Fruit fly (Drosophila melanogaster) whole organism, embryonic: ENCODE measurements around the gene CG11791.

Source experiments
- Atf6 ChIP-seq: fragments of 200-800 bp; sonication (Bioruptor generic); IDR thresholded peaks from 2 replicates; pipeline ENCODE4 v1.3.6; 2022; ENCODE audit warnings: missing biosample characterization, missing genetic modification characterization
- B-H2 ChIP-seq: fragments of 200-800 bp; sonication (Bioruptor generic); optimal IDR thresholded peaks from 2 replicates; lab custom pipeline; 2018; ENCODE audit warnings: missing biosample characterization, mild to moderate bottlenecking, missing genetic modification characterization
- CG10209 ChIP-seq: fragments of 200-800 bp; sonication (Bioruptor generic); optimal IDR thresholded peaks from 3 replicates; lab custom pipeline; 2017; ENCODE audit warnings: missing biosample characterization, mild to moderate bottlenecking, missing genetic modification characterization, missing genetic modification reagents
- CG11695 ChIP-seq: fragments of 200-800 bp; sonication (Bioruptor generic); IDR thresholded peaks from 3 replicates; pipeline ENCODE4 v1.3.6; 2022; ENCODE audit warnings: missing biosample characterization, missing genetic modification characterization
- CG15011 ChIP-seq: fragments of 200-800 bp; sonication (Bioruptor generic); optimal IDR thresholded peaks from 3 replicates; lab custom pipeline; 2018; ENCODE audit warnings: missing biosample characterization, mild to moderate bottlenecking, missing genetic modification characterization
- CG3065 ChIP-seq: fragments of 200-800 bp; sonication (Bioruptor generic); optimal IDR thresholded peaks from 2 replicates; lab custom pipeline; 2016; ENCODE audit warnings: missing biosample characterization, missing genetic modification characterization
- CG34224 ChIP-seq: fragments of 200-800 bp; sonication (Bioruptor generic); IDR thresholded peaks from 3 replicates; pipeline ENCODE4 v1.3.6; 2022; ENCODE audit warnings: missing biosample characterization, missing genetic modification characterization; ENCODE audit not compliant: partially characterized antibody
- CG42726 ChIP-seq: fragments of 200-800 bp; sonication (Bioruptor generic); IDR thresholded peaks from 2 replicates; pipeline ENCODE4 v1.3.6; 2022; ENCODE audit warnings: missing biosample characterization, missing genetic modification characterization; ENCODE audit not compliant: partially characterized antibody
- CG4730 ChIP-seq: fragments of 200-800 bp; sonication (Bioruptor generic); IDR thresholded peaks from 2 replicates; pipeline ENCODE4 v1.3.6; 2022; ENCODE audit warnings: missing biosample characterization, missing genetic modification characterization
- CG6765 ChIP-seq: fragments of 200-800 bp; sonication (Bioruptor generic); optimal IDR thresholded peaks from 3 replicates; lab custom pipeline; 2017; ENCODE audit warnings: missing biosample characterization, mild to moderate bottlenecking, missing genetic modification characterization
- CG7556 ChIP-seq: fragments of 200-800 bp; sonication (Bioruptor generic); optimal IDR thresholded peaks from 2 replicates; lab custom pipeline; 2017; ENCODE audit warnings: missing biosample characterization, mild to moderate bottlenecking, missing genetic modification characterization
- CG8765 ChIP-seq: fragments of 200-800 bp; sonication (Bioruptor generic); IDR thresholded peaks from 2 replicates; pipeline ENCODE4 v1.3.6; 2022; ENCODE audit warnings: missing biosample characterization, missing genetic modification characterization
- CG9215 ChIP-seq: fragments of 200-800 bp; sonication (Bioruptor generic); IDR thresholded peaks from 2 replicates; pipeline ENCODE4 v1.3.6; 2022; ENCODE audit warnings: missing biosample characterization, missing genetic modification characterization
- CG9817 ChIP-seq: fragments of 200-800 bp; sonication (Bioruptor generic); optimal IDR thresholded peaks from 2 replicates; lab custom pipeline; 2018; ENCODE audit warnings: missing biosample characterization, mild to moderate bottlenecking, missing genetic modification characterization, moderate library complexity
- Camta ChIP-seq: fragments of 200-800 bp; sonication (Bioruptor generic); optimal IDR thresholded peaks from 2 replicates; lab custom pipeline; 2016; ENCODE audit warnings: missing biosample characterization, missing genetic modification characterization
- Dip2 ChIP-seq: fragments of 200-800 bp; sonication (Bioruptor generic); IDR thresholded peaks from 2 replicates; pipeline ENCODE4 v1.3.6; 2022; ENCODE audit warnings: missing biosample characterization, missing genetic modification characterization
- Ets65A ChIP-seq: fragments of 200-800 bp; sonication (Bioruptor generic); peaks from one replicate; lab custom pipeline; 2016; ENCODE audit warnings: missing biosample characterization, missing genetic modification characterization
- Fer3 ChIP-seq: fragments of 200-800 bp; sonication (Bioruptor generic); optimal IDR thresholded peaks from 2 replicates; lab custom pipeline; 2018; ENCODE audit warnings: missing biosample characterization, mild to moderate bottlenecking, missing genetic modification characterization, moderate library complexity
- Hr3 ChIP-seq: fragments of 200-800 bp; sonication (Bioruptor generic); optimal IDR thresholded peaks from 3 replicates; lab custom pipeline; 2016; ENCODE audit warnings: missing biosample characterization, missing genetic modification characterization
- Neu2 ChIP-seq: fragments of 200-800 bp; sonication (Bioruptor generic); optimal IDR thresholded peaks from 3 replicates; lab custom pipeline; 2016; ENCODE audit warnings: missing biosample characterization, missing genetic modification characterization, borderline replicate concordance
- Optix ChIP-seq: fragments of 200-800 bp; sonication (Bioruptor generic); IDR thresholded peaks from 3 replicates; pipeline ENCODE4 v1.3.6; 2022; ENCODE audit warnings: missing biosample characterization, missing genetic modification characterization
- Spps ChIP-seq: fragments of 200-800 bp; sonication (Bioruptor generic); optimal IDR thresholded peaks from 2 replicates; lab custom pipeline; 2018; ENCODE audit warnings: missing biosample characterization, mild to moderate bottlenecking, missing genetic modification characterization
- Stat92E ChIP-seq, 3 experiments: fragments of >200 bp in 2 of 3; fragments of 200-800 bp in 1 of 3; sonication (Bioruptor generic) in 1 of 3; optimal IDR thresholded peaks; 2 replicates each; lab custom pipeline; 2017 to 2019; ENCODE audit warnings: missing biosample characterization in 3 of 3, missing genetic modification characterization in 3 of 3, mild to moderate bottlenecking in 1 of 3, moderate library complexity in 1 of 3
- Taf1 ChIP-seq: fragments of 200-800 bp; sonication (Bioruptor generic); IDR thresholded peaks from 2 replicates; pipeline ENCODE4 v1.3.6; 2022; ENCODE audit warnings: missing biosample characterization, missing genetic modification characterization
- YL-1 ChIP-seq: fragments of 200-800 bp; sonication (Bioruptor generic); optimal IDR thresholded peaks from 3 replicates; lab custom pipeline; 2017; ENCODE audit warnings: missing biosample characterization, mild to moderate bottlenecking, missing genetic modification characterization
- ap ChIP-seq: fragments of 200-800 bp; sonication (Bioruptor generic); IDR thresholded peaks from 2 replicates; pipeline ENCODE4 v1.3.6; 2022; ENCODE audit warnings: missing biosample characterization, missing genetic modification characterization
- chif ChIP-seq, 2 experiments: fragments of 200-800 bp; sonication (Bioruptor generic); optimal IDR thresholded peaks; 3 replicates each; lab custom pipeline; 2016; ENCODE audit warnings: missing biosample characterization in 2 of 2, missing genetic modification characterization in 2 of 2
- ci ChIP-seq: fragments of 200-800 bp; sonication (Bioruptor generic); IDR thresholded peaks from 3 replicates; pipeline ENCODE4 v1.3.6; 2022; ENCODE audit warnings: missing biosample characterization, missing genetic modification characterization
- ewg ChIP-seq: fragments of 200-800 bp; sonication (Bioruptor generic); optimal IDR thresholded peaks from 3 replicates; lab custom pipeline; 2017; ENCODE audit warnings: mild to moderate bottlenecking, missing biosample characterization, missing genetic modification reagents, missing genetic modification characterization
- exex ChIP-seq: fragments of 200-800 bp; sonication (Bioruptor generic); optimal IDR thresholded peaks from 4 replicates; lab custom pipeline; 2018; ENCODE audit warnings: missing biosample characterization, mild to moderate bottlenecking, missing genetic modification characterization, moderate library complexity
- gro ChIP-seq: fragments of 200-800 bp; sonication (Bioruptor generic); optimal IDR thresholded peaks from 2 replicates; lab custom pipeline; 2016; ENCODE audit warnings: missing biosample characterization, missing genetic modification characterization
- hb ChIP-seq: fragments of 200-800 bp; sonication (Bioruptor generic); IDR thresholded peaks from 3 replicates; pipeline ENCODE4 v1.3.6; 2022; ENCODE audit warnings: missing biosample characterization, missing genetic modification characterization; ENCODE audit not compliant: partially characterized antibody
- kah ChIP-seq: fragments of 200-800 bp; sonication (Bioruptor generic); optimal IDR thresholded peaks from 2 replicates; lab custom pipeline; 2018; ENCODE audit warnings: missing biosample characterization, mild to moderate bottlenecking, missing genetic modification characterization
- kay ChIP-seq: fragments of 200-800 bp; sonication (Bioruptor generic); optimal IDR thresholded peaks from 2 replicates; lab custom pipeline; 2016; ENCODE audit warnings: missing biosample characterization, missing genetic modification characterization
- lab ChIP-seq: fragments of 200-800 bp; sonication (Bioruptor generic); optimal IDR thresholded peaks from 3 replicates; lab custom pipeline; 2017; ENCODE audit warnings: missing biosample characterization, missing genetic modification characterization, mild to moderate bottlenecking, moderate library complexity, missing genetic modification reagents
- pan ChIP-seq, 4 experiments: fragments of >200 bp in 3 of 4; fragments of 200-800 bp in 1 of 4; sonication (Bioruptor generic) in 1 of 4; optimal IDR thresholded peaks in 3 of 4; IDR thresholded peaks in 1 of 4; 2 replicates each; pipeline versions ENCODE4 v1.3.6 to Lab custom; 2017 to 2022; ENCODE audit warnings: missing biosample characterization in 2 of 4, missing genetic modification characterization in 2 of 4, mixed read lengths in 1 of 4
- pum ChIP-seq: fragments of 200-800 bp; sonication (Bioruptor generic); optimal IDR thresholded peaks from 2 replicates; lab custom pipeline; 2016; ENCODE audit warnings: missing biosample characterization, missing genetic modification characterization
- rib ChIP-seq: fragments of 200-800 bp; sonication (Bioruptor generic); IDR thresholded peaks from 2 replicates; pipeline ENCODE4 v1.3.6; 2022; ENCODE audit warnings: missing biosample characterization, missing genetic modification characterization
- scrt ChIP-seq: fragments of 200-800 bp; sonication (Bioruptor generic); optimal IDR thresholded peaks from 2 replicates; lab custom pipeline; 2018; ENCODE audit warnings: missing biosample characterization, mild to moderate bottlenecking, missing genetic modification characterization, moderate library complexity
- sd ChIP-seq: fragments of 200-800 bp; sonication (Bioruptor generic); optimal IDR thresholded peaks from 3 replicates; lab custom pipeline; 2018; ENCODE audit warnings: missing biosample characterization, mild to moderate bottlenecking, missing genetic modification characterization, moderate library complexity
- sens ChIP-seq: fragments of 200-800 bp; sonication (Bioruptor generic); peaks from one replicate; lab custom pipeline; 2016; ENCODE audit warnings: missing biosample characterization, missing genetic modification characterization
- shn ChIP-seq: fragments of 200-800 bp; sonication (Bioruptor generic); optimal IDR thresholded peaks from 3 replicates; lab custom pipeline; 2016; ENCODE audit warnings: missing biosample characterization, missing genetic modification characterization
- sob ChIP-seq: fragments of 200-800 bp; sonication (Bioruptor generic); IDR thresholded peaks from 2 replicates; pipeline ENCODE4 v1.3.6; 2022; ENCODE audit warnings: missing biosample characterization, missing genetic modification characterization
- unc-4 ChIP-seq: fragments of 200-800 bp; sonication (Bioruptor generic); IDR thresholded peaks from 2 replicates; pipeline ENCODE4 v1.3.6; 2022; ENCODE audit warnings: missing biosample characterization, missing genetic modification characterization; ENCODE audit not compliant: partially characterized antibody
- wdn ChIP-seq: fragments of 200-800 bp; sonication (Bioruptor generic); IDR thresholded peaks from 2 replicates; pipeline ENCODE4 v1.3.6; 2022; ENCODE audit warnings: missing biosample characterization, missing genetic modification characterization
- yki ChIP-seq: fragments of >200 bp; optimal IDR thresholded peaks from 3 replicates; lab custom pipeline; 2018
- z ChIP-seq: fragments of 200-800 bp; sonication (Bioruptor generic); IDR thresholded peaks from 3 replicates; pipeline ENCODE4 v1.3.6; 2022; ENCODE audit warnings: missing biosample characterization, missing genetic modification characterization

CG11791 gene

DNA sequence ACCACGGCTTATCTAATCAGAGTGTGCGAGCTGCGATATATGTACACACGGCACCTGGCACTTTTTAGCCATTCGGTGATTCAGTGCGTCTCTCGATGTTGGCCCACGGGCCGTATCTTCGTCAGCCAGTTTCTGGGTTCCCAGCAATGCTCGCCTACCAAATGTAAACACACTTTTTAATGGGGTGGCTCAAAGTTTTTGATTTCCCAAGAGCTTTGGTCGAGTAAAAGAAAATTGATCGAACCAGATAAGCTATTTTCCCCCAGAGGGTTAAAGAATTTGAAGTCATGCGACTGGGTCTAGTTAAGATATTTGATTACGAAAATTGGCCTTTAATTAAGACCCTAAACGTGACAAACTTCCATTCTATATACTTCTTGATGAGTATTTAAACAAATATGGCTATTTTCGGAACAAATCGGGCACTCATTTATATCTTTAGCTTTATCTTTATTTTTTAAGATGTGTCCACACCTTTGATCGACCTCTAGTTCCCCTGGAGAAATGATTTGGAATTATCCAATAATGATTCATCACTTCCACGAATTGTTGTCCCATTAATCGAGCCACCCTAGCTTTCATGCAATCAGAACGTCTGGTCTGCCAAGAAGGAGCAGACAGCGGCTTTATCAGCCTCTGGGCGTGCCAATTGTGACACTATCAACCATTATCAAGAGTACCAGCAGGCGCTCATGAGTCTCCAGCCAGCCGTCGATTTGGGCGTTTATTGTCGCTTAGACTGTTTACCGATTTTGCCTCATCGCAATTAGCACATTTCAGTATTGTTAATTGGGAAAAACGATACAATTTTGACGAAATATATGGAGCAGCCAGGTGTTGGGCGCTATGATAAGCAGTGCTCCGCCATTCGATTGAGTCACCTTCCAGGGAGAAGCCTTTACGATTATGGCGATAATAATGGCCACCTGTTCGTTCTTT lies 21.9 kb upstream of the CG11791 start (continued):
- TF ChIP-seq unc-4 (GFP tag; lab: Robert Waterston, UW) (no peak), CG9215 (0 out of 2 replicates have a peak, but pooled peaks have one; percentile 21), sob (GFP tag; lab: Robert Waterston, UW) (peak; percentile 26; the same call in 1 of the 2 replicates), Dip2 (no peak)

dm6 chr3R:25032686-25033085 lies 16.7 kb upstream of the CG11791 start:
- TF ChIP-seq CG3065 (GFP tag; lab: Kevin White, UChicago), result no peak
- TF ChIP-seq Camta (GFP tag; lab: Kevin White, UChicago), result no peak
- no peak for TF ChIP-seq Hr3 (GFP tag; lab: Kevin White, UChicago)
- no peak for TF ChIP-seq kah (GFP tag; lab: Kevin White, UChicago)
- no peak for TF ChIP-seq CG34224
- TF ChIP-seq pan (optimal IDR thresholded peaks at IDR 0.05; lab: Kevin White, UChicago), result no peak
- peak in 1 of 2 experiments; percentile 20 for TF ChIP-seq pan (GFP tag; optimal IDR thresholded peaks at IDR 0.05 in 1 of 2, IDR thresholded peaks at IDR 0.05 in 1 of 2)
- TF ChIP-seq CG9817, result no peak
- TF ChIP-seq ci (GFP tag; lab: Robert Waterston, UW), result no peak
- TF ChIP-seq sens (GFP tag; lab: Kevin White, UChicago), result no peak
- 0 out of 3 replicates have a peak, but pooled peaks have one; percentile 16 for TF ChIP-seq CG11695 (GFP tag; lab: Robert Waterston, UW)
- no peak for TF ChIP-seq Optix (GFP tag; lab: Robert Waterston, UW)
- no peak for TF ChIP-seq scrt
- no peak for TF ChIP-seq Neu2
- TF ChIP-seq CG4730, result no peak
- TF ChIP-seq wdn (GFP tag; lab: Robert Waterston, UW), result no peak
- peak; percentile 93 for TF ChIP-seq ewg (GFP tag; lab: Kevin White, UChicago)
- no peak for TF ChIP-seq CG6765
- no peak for TF ChIP-seq CG42726
- 0 out of 3 replicates have a peak, but pooled peaks have one; percentile 21 for TF ChIP-seq z (GFP tag; lab: Robert Waterston, UW)
- no peak for TF ChIP-seq exex (tag; lab: Kevin White, UChicago)
- TF ChIP-seq gro (GFP tag; lab: Kevin White, UChicago), result no peak
- TF ChIP-seq YL-1 (GFP tag; lab: Kevin White, UChicago), result no peak
- TF ChIP-seq CG15011 (GFP tag; lab: Kevin White, UChicago), result no peak
- no peak for TF ChIP-seq Taf1 (GFP tag; lab: Robert Waterston, UW)
- TF ChIP-seq CG8765 (GFP tag; lab: Robert Waterston, UW), result no peak
- no peak for TF ChIP-seq Stat92E (GFP tag; optimal IDR thresholded peaks at IDR 0.05; lab: Kevin White, UChicago)
- no peak for TF ChIP-seq Atf6 (GFP tag; lab: Robert Waterston, UW)
- TF ChIP-seq rib (GFP tag; lab: Robert Waterston, UW), result no peak
- no peak for TF ChIP-seq CG10209 (GFP tag; lab: Kevin White, UChicago)
- no peak for TF ChIP-seq Fer3 (tag; lab: Kevin White, UChicago)
- TF ChIP-seq chif (GFP tag; optimal IDR thresholded peaks at IDR 0.05; lab: Kevin White, UChicago), result no peak
- TF ChIP-seq sd (tag; lab: Kevin White, UChicago), result no peak
- TF ChIP-seq Spps (tag; lab: Kevin White, UChicago), result no peak
- no peak for TF ChIP-seq shn (GFP tag; lab: Kevin White, UChicago)
- no peak for TF ChIP-seq CG7556 (GFP tag; lab: Kevin White, UChicago)
- no peak for TF ChIP-seq B-H2 (GFP tag; lab: Kevin White, UChicago)
- TF ChIP-seq yki (lab: Kevin White, UChicago), result no peak
- TF ChIP-seq pum (GFP tag; lab: Kevin White, UChicago), result no peak
- TF ChIP-seq hb, result no peak
- no peak for TF ChIP-seq lab (GFP tag; lab: Kevin White, UChicago)
- TF ChIP-seq Ets65A (GFP tag; lab: Kevin White, UChicago), result peak; percentile 50
- no peak for TF ChIP-seq ap (GFP tag; lab: Robert Waterston, UW)
- no peak for TF ChIP-seq kay (GFP tag; lab: Kevin White, UChicago)
